Worm (Caenorhabditis elegans) whole organism, L1 larva: Measurements from ENCODE around the gene T22F3.8.
"Not testable (repeated sequence)": the region's sequence is repeated elsewhere in the genome, so short reads cannot be mapped to it uniquely, and the experiment has no call there.

ENCODE experiments used
- C16A3.4 ChIP-seq: fragments of 150-350 bp; optimal IDR thresholded peaks from 2 replicates; lab custom pipeline; 2014; ENCODE audit warnings: missing biosample characterization, missing genetic modification characterization
- C34B4.2 ChIP-seq: sonication (generic microtip); optimal IDR thresholded peaks from 2 replicates; lab custom pipeline; 2017; ENCODE audit warnings: mild to moderate bottlenecking, missing genetic modification characterization, missing compliant biosample characterization
- aha-1 ChIP-seq: fragments of 150-350 bp; optimal IDR thresholded peaks from 2 replicates; lab custom pipeline; 2014; ENCODE audit warnings: missing biosample characterization, missing genetic modification characterization
- alr-1 ChIP-seq: fragments of 200-800 bp; sonication (Bioruptor generic); optimal IDR thresholded peaks from 2 replicates; lab custom pipeline; 2018; ENCODE audit warnings: borderline replicate concordance, mild to moderate bottlenecking, missing genetic modification characterization, missing compliant biosample characterization
- blmp-1 ChIP-seq: fragments of 150-350 bp; optimal IDR thresholded peaks from 2 replicates; lab custom pipeline; 2014; ENCODE audit warnings: missing biosample characterization, missing genetic modification characterization
- ceh-8 ChIP-seq: fragments of 200-800 bp; sonication (Bioruptor generic); optimal IDR thresholded peaks from 2 replicates; lab custom pipeline; 2018; ENCODE audit warnings: mild to moderate bottlenecking, missing genetic modification characterization, moderate library complexity, missing compliant biosample characterization
- ces-1 ChIP-seq: fragments of 150-350 bp; optimal IDR thresholded peaks from 2 replicates; lab custom pipeline; 2014; ENCODE audit warnings: missing biosample characterization, missing genetic modification reagents, missing genetic modification characterization
- dsc-1 ChIP-seq: sonication (generic microtip); optimal IDR thresholded peaks from 2 replicates; lab custom pipeline; 2016; ENCODE audit warnings: mild to moderate bottlenecking, missing genetic modification characterization, missing compliant biosample characterization
- efl-3 ChIP-seq: fragments of 200-800 bp; sonication (Bioruptor generic); optimal IDR thresholded peaks from 2 replicates; lab custom pipeline; 2018; ENCODE audit warnings: mild to moderate bottlenecking, missing genetic modification characterization, missing compliant biosample characterization
- elt-3 ChIP-seq, 6 experiments: fragments of 150-350 bp in 1 of 6; sonication (generic microtip); optimal IDR thresholded peaks; 2 replicates each; lab custom pipeline; 2017 to 2018; ENCODE audit warnings: missing biosample characterization in 6 of 6, missing genetic modification characterization in 6 of 6, inconsistent platforms in 1 of 6
- fkh-4 ChIP-seq: sonication (generic microtip); optimal IDR thresholded peaks from 2 replicates; lab custom pipeline; 2016; ENCODE audit warnings: missing compliant biosample characterization, missing genetic modification characterization, borderline replicate concordance
- fos-1 ChIP-seq: fragments of 150-350 bp; optimal IDR thresholded peaks from 2 replicates; lab custom pipeline; 2014; ENCODE audit warnings: missing biosample characterization, missing genetic modification characterization
- grh-1 ChIP-seq: fragments of 200-800 bp; sonication (Bioruptor generic); IDR thresholded peaks from 2 replicates; pipeline ENCODE4 v1.3.6; 2022; ENCODE audit warnings: missing genetic modification reagents, missing genetic modification characterization, missing compliant biosample characterization
- hlh-4 ChIP-seq: sonication (generic microtip); optimal IDR thresholded peaks from 2 replicates; lab custom pipeline; 2016; ENCODE audit warnings: mild to moderate bottlenecking, missing genetic modification characterization, missing compliant biosample characterization
- lin-13 ChIP-seq: fragments of 150-350 bp; optimal IDR thresholded peaks from 2 replicates; lab custom pipeline; 2014; ENCODE audit warnings: missing biosample characterization, missing genetic modification reagents, missing genetic modification characterization
- lin-15B ChIP-seq: fragments of 150-350 bp; sonication (generic microtip); optimal IDR thresholded peaks from 3 replicates; lab custom pipeline; 2014; ENCODE audit warnings: missing biosample characterization, missing genetic modification characterization
- lin-35 ChIP-seq, 2 experiments: fragments of 150-350 bp; optimal IDR thresholded peaks; 2 replicates each; lab custom pipeline; 2014; ENCODE audit warnings: missing biosample characterization in 2 of 2, missing genetic modification characterization in 2 of 2, missing genetic modification reagents in 2 of 2
- lin-39 ChIP-seq: fragments of 150-350 bp; optimal IDR thresholded peaks from 2 replicates; lab custom pipeline; 2014; ENCODE audit warnings: missing biosample characterization, missing genetic modification reagents, missing genetic modification characterization
- lsy-2 ChIP-seq, 2 experiments: fragments of 150-350 bp; optimal IDR thresholded peaks; 2 replicates each; lab custom pipeline; 2014; ENCODE audit warnings: missing biosample characterization in 2 of 2, missing genetic modification characterization in 2 of 2
- mab-9 ChIP-seq: fragments of 200-800 bp; sonication (Bioruptor generic); IDR thresholded peaks from 2 replicates; pipeline ENCODE4 v1.3.6; 2022; ENCODE audit warnings: missing genetic modification reagents, missing genetic modification characterization, missing compliant biosample characterization
- mdl-1 ChIP-seq, 2 experiments: fragments of 150-350 bp; optimal IDR thresholded peaks; 2 replicates each; lab custom pipeline; 2014 to 2017; ENCODE audit warnings: missing biosample characterization in 2 of 2, missing genetic modification characterization in 2 of 2, inconsistent platforms in 1 of 2
- nhr-12 ChIP-seq: sonication (generic microtip); optimal IDR thresholded peaks from 2 replicates; lab custom pipeline; 2017; ENCODE audit warnings: missing biosample characterization, missing genetic modification characterization
- nhr-19 ChIP-seq: fragments of 200-800 bp; sonication (Bioruptor generic); conservative IDR thresholded peaks from 2 replicates; pipeline ENCODE4 v1.3.6; 2022; ENCODE audit warnings: missing genetic modification characterization, missing compliant biosample characterization
- nhr-20 ChIP-seq: sonication (generic microtip); optimal IDR thresholded peaks from 2 replicates; lab custom pipeline; 2016; ENCODE audit warnings: mild to moderate bottlenecking, missing genetic modification characterization, missing compliant biosample characterization
- nhr-28 ChIP-seq: fragments of 150-350 bp; optimal IDR thresholded peaks from 2 replicates; lab custom pipeline; 2014; ENCODE audit warnings: missing biosample characterization, missing genetic modification characterization
- nhr-47 ChIP-seq: sonication (generic microtip); optimal IDR thresholded peaks from 2 replicates; lab custom pipeline; 2016; ENCODE audit warnings: mild to moderate bottlenecking, missing genetic modification characterization, moderate library complexity, missing compliant biosample characterization
- nhr-71 ChIP-seq: sonication (generic microtip); optimal IDR thresholded peaks from 2 replicates; lab custom pipeline; 2016; ENCODE audit warnings: mild to moderate bottlenecking, missing genetic modification characterization, moderate library complexity, missing compliant biosample characterization
- nhr-84 ChIP-seq: sonication (generic microtip); optimal IDR thresholded peaks from 2 replicates; lab custom pipeline; 2017; ENCODE audit warnings: missing biosample characterization, missing genetic modification characterization
- nhr-85 ChIP-seq: sonication (generic microtip); peaks from one replicate; lab custom pipeline; 2016; ENCODE audit warnings: missing genetic modification characterization, inconsistent platforms, missing compliant biosample characterization
- nhr-90 ChIP-seq: sonication (generic microtip); optimal IDR thresholded peaks from 2 replicates; lab custom pipeline; 2016; ENCODE audit warnings: mild to moderate bottlenecking, missing genetic modification characterization, missing compliant biosample characterization; ENCODE audit not compliant: poor library complexity
- snpc-4 ChIP-seq: fragments of 150-350 bp; optimal IDR thresholded peaks from 2 replicates; lab custom pipeline; 2014; ENCODE audit warnings: missing biosample characterization, missing genetic modification characterization
- snu-23 ChIP-seq: sonication (generic microtip); optimal IDR thresholded peaks from 2 replicates; lab custom pipeline; 2016; ENCODE audit warnings: missing genetic modification characterization, missing compliant biosample characterization
- sptf-1 ChIP-seq: fragments of 150-350 bp; optimal IDR thresholded peaks from 2 replicates; lab custom pipeline; 2014; ENCODE audit warnings: missing biosample characterization, missing genetic modification characterization
- swsn-7 ChIP-seq: sonication (generic microtip); optimal IDR thresholded peaks from 2 replicates; lab custom pipeline; 2016; ENCODE audit warnings: missing genetic modification characterization, missing compliant biosample characterization
- unc-130 ChIP-seq: fragments of 150-350 bp; optimal IDR thresholded peaks from 2 replicates; lab custom pipeline; 2017; ENCODE audit warnings: missing biosample characterization, missing genetic modification characterization, inconsistent platforms
- unc-62 ChIP-seq: fragments of 150-350 bp; optimal IDR thresholded peaks from 2 replicates; lab custom pipeline; 2014; ENCODE audit warnings: missing biosample characterization, missing genetic modification reagents, missing genetic modification characterization
- zag-1 ChIP-seq: fragments of 150-350 bp; optimal IDR thresholded peaks from 2 replicates; lab custom pipeline; 2014; ENCODE audit warnings: missing biosample characterization, missing genetic modification characterization
- ztf-11 ChIP-seq, 2 experiments: sonication (generic microtip); optimal IDR thresholded peaks; 2 replicates each; lab custom pipeline; 2016 to 2017; ENCODE audit warnings: missing genetic modification characterization in 2 of 2, missing biosample characterization in 1 of 2, missing compliant biosample characterization in 1 of 2

T22F3.8 gene

DNA sequence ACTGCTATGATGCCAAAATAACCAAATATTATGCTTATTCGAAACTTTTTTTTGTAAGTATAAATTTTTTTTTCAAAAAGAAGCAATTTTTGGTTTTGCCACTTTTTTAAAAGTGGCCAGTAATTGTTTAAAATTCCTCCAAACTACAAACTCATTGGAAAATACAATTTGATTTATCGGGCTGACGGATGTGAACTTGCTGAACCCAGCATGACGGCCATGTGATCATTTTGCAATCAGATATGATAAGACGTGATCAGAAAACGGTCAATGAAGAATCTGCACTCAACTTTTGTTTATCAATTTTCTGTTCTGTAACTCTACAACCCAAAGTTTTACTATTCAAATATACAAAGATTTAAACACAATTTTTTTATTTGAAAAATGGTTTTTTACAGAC, 1.2 kb upstream of the T22F3.8 start:
- no peak for TF ChIP-seq fkh-4 (tag; lab: Kevin White, UChicago)
- no peak for TF ChIP-seq lin-15B
- no peak for TF ChIP-seq C34B4.2 (tag; lab: Kevin White, UChicago)
- TF ChIP-seq nhr-84 (tag; lab: Kevin White, UChicago) = no peak
- no peak for TF ChIP-seq C16A3.4 (tag; lab: Kevin White, UChicago)
- no peak for TF ChIP-seq nhr-71
- peak; percentile 2 for TF ChIP-seq nhr-90 (tag; lab: Kevin White, UChicago)
- peak; percentile 39 for TF ChIP-seq unc-130 (tag; lab: Kevin White, UChicago)
- TF ChIP-seq nhr-20 (tag; lab: Kevin White, UChicago) = peak; percentile 67
- TF ChIP-seq elt-3 (tag; optimal IDR thresholded peaks at IDR 0.05; lab: Kevin White, UChicago) = peak in 3 of 6 experiments; percentile 49 to 94 (median 67)
- TF ChIP-seq nhr-19 (GFP tag; lab: Robert Waterston, UW) = peak; percentile 40
- TF ChIP-seq dsc-1 = no peak
- peak; percentile 21 for TF ChIP-seq nhr-85 (tag; lab: Kevin White, UChicago)
- TF ChIP-seq blmp-1 (tag; lab: Kevin White, UChicago) = peak; percentile 68
- TF ChIP-seq lin-35 (GFP tag; optimal IDR thresholded peaks at IDR 0.05; lab: Kevin White, UChicago) = peak in 1 of 2 experiments; percentile 25
- TF ChIP-seq zag-1 = no peak
- TF ChIP-seq snpc-4 (tag; lab: Kevin White, UChicago) = no peak
- no peak for TF ChIP-seq nhr-47 (tag; lab: Kevin White, UChicago)
- TF ChIP-seq mdl-1 (tag; optimal IDR thresholded peaks at IDR 0.05; lab: Kevin White, UChicago) = peak in 1 of 2 experiments; percentile 52
- no peak for TF ChIP-seq lin-13
- TF ChIP-seq lsy-2 (tag; optimal IDR thresholded peaks at IDR 0.05; lab: Kevin White, UChicago) = peak in 1 of 2 experiments; percentile 11

DNA sequence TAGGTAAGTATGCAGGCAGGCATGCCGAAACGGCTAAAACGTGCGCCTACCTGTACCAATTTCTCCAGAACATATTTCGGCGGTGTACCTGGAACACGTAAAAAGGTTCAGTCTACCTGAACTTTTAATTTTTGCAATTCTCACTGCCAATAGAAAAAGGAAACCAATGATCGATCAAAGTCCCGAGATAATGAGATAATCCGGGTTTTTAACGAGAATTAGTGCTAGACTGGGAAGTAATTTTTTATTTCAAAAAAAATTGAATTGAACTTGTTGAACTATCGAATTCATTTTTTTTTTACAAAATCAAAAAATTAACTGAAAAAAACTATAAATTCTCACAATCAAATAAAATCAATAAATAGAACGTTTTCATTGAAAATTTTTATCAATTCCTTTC, 4.7 kb downstream of the T22F3.8 start, which contains the start of gene T22F3.7:
T22F3.7 (minus strand) TSS at position 101 of the 400 bp plus-strand sequence.
- TF ChIP-seq lin-39 (tag; lab: Kevin White, UChicago) = no peak
- TF ChIP-seq nhr-28 (tag; lab: Kevin White, UChicago) = no peak
- TF ChIP-seq ces-1 = no peak
- TF ChIP-seq grh-1 (GFP tag; lab: Robert Waterston, UW) = no peak
- TF ChIP-seq mab-9 (GFP tag; lab: Robert Waterston, UW) = no peak
- TF ChIP-seq fos-1 = no peak
- no peak for TF ChIP-seq unc-62 (GFP tag; lab: Kevin White, UChicago)
- TF ChIP-seq nhr-12 (tag; lab: Kevin White, UChicago) = no peak
- TF ChIP-seq snu-23 (GFP tag; lab: Kevin White, UChicago) = no peak
- TF ChIP-seq alr-1 (tag; lab: Kevin White, UChicago) = no peak
- no peak for TF ChIP-seq ceh-8

DNA sequence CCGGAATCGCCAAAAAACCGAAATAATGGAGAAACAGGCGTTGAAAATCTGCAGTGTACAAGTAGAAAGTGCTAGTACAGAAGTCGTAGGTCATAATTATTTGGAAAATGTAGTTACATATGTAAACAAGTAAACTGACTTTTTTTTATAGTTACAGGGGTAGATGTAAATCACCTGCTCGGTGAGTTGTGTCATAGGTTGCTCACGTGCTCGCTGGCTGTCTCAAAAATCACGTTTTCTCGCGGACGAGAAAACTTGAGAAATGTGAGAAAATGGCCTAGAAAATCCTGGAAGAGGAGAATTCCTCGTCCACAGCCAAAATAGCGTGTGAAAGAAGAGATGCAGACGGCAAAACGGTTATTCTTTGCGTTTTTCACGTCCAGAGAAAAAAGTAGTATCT, 8.2 kb downstream of the T22F3.8 start, which contains the start of gene srh-212:
srh-212 (minus strand) TSS at position 101 of the 400 bp plus-strand sequence.
- TF ChIP-seq hlh-4; swsn-7; sptf-1 (tag; lab: Kevin White, UChicago): not testable (repeated sequence)

DNA sequence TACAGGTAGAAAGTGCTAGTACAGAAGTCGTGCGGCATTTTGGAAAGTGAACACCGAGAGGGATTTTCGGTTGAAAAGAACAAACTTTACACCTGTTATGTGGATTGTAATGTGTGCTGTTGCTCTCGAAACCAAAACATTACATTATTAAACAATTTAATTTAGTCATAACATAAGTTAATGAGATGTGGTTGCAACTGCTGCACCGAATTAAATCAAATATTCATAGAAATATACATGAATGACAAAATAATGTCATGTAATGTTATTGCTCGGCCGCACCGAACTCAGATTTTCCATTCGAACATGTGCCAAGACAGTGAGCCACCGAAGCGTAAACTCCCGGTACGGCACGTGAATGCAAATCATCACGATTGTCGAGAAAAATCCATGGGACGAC, 10.3 kb downstream of the T22F3.8 start, which contains the start of gene srh-213:
srh-213 (minus strand) TSS at position 101 of the 400 bp plus-strand sequence.
- no peak for TF ChIP-seq aha-1 (tag; lab: Kevin White, UChicago)
- TF ChIP-seq ztf-11 (tag; optimal IDR thresholded peaks at IDR 0.05; lab: Kevin White, UChicago) = no peak
- no peak for TF ChIP-seq efl-3 (GFP tag; lab: Kevin White, UChicago)
